Fruit fly (Drosophila melanogaster) ovary, adult (tissue): Measurements from ENCODE around the gene Tsf1.
A peak's percentile ranks its signal among the peaks of the same experiment; 100 is the strongest.

Source experiments
- CG17801 ChIP-seq: fragments of 200-800 bp; optimal IDR thresholded peaks from 2 replicates; lab custom pipeline; 2019; ENCODE audit warnings: missing biosample characterization, mild to moderate bottlenecking, missing genetic modification characterization, moderate library complexity; ENCODE audit not compliant: partially characterized antibody

Gene Tsf1

DNA sequence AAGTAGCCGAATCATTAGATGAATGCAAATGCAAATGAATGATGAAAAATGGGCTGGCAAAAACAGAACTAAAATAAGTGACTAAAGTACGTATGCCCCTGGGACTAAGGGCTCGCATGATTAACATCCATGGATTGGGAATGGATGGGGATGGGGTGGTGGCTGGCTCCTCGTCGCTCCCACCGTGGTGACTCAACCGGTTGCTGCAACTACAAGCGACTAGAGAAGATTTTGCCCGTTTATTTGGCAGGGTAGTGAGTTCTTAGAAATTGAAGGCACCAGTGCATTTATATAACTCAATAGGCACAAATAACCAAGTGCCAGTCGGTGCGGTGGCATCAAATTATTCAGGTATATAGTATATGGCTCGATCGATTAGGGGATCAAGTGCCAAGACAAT lies at the start of gene Tsf1:
Gene Tsf1, plus strand, starts transcription at position 301 of the 400 bp plus-strand sequence.
- TF ChIP-seq CG17801 (GFP tag; lab: Kevin White, UChicago): no peak

DNA sequence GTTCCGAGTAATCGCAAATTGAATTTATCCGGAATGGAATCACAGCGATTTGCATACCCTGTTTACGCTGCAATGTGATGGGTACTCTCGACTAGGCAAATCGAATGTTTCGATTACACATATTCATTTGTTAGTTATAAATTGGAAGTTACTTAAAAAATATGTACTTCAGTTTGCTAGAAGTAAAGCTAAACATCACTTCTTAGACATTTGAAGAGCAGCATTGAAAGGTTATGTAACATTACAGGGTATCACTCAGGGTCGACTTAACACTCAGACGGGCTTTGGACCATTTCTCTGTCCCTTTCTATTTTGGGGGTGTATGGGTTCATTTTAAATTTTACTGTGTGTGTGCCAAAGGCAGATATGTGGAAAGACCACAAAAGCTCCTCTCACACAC lies 45.9 kb upstream of the Tsf1 start:
- TF ChIP-seq CG17801 (GFP tag; lab: Kevin White, UChicago): no peak

DNA sequence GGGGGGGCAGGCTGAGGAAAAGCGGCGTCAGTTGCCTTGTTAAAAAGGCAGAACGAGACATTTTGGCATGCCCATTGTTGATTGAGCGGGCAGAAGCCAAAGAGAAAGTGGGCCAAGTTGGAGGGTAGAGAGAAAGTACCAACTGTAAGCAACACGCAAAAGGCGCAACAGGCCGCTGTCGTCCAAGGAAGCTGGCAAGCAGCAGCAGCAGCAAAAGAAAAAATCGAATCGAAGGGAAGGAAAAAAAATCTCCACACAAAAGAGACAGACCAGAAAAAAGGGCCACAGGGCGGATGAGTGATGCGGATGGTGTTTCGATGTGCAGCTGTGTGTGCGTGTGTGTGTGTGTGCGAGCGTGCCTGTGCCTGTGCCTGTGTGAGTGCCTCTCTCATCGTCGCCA lies 39.2 kb upstream of the Tsf1 start:
- no peak for TF ChIP-seq CG17801 (GFP tag; lab: Kevin White, UChicago)

DNA sequence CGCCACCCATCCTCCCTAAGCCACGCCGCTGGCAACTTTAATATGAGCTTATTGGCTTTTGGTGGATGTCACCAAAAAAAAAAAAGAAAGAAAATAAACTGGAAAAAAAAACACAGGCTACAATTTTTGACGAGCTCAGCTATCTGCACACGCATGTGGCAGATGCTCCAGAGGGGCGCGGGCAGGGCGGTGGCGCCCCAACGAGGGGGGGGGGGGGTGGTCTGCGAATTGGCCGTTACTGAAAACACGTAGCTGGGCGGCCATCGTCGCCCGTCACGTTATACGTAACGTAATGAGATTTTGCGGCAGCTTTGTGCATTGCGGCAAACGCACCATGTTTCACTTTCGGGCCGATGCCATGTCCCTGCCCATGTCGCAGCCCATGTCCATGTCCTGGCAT lies 36.3 kb upstream of the Tsf1 start:
- no peak for TF ChIP-seq CG17801 (GFP tag; lab: Kevin White, UChicago)

DNA sequence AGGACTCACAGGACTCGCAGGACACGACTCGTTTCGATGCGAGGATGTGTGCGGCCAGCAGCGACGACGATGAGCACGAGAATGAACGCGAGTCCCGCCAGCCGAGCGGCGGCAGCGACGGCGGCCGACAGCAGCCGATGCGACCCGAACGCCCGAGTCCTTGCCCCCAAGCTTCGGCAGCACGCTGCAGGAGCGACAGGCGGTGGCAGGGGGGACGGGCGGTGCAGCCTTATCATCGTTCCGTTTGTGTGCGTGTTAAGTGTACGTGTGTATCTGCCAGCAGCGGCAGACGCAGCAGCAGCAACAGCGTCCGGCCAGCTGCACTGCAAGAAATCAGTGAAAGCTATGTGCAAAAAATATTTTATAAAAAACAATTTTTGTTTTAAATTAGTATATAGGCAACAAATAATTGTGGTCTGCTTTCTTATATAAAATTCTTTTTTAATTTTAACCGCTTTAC lies 30.7 kb upstream of the Tsf1 start, which contains the start of gene kairos:
Gene kairos, minus strand, starts transcription at position 51 of the 460 bp plus-strand sequence.
- TF ChIP-seq CG17801 (GFP tag; lab: Kevin White, UChicago): no peak

DNA sequence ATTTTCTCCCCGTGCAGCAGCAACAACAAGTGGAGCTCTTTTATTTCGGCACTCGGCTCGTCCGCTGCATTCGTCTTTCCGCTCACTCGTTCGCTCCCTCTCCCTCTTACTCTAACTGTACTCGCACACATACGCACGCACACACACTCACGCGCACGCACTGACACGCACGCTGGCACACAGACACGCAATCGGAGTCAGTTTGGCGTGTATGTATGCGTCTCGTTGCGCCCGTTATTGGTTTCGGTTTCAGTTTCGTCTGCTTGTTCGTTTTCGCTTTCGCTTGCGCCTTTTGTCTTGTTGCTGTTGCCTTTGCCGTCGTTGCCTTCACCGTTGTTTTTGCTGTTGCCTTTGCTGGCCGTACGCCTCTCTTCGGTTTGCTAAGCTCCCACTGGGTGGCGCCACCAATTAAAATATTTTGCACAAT lies 29.1 kb upstream of the Tsf1 start:
- no peak for TF ChIP-seq CG17801 (GFP tag; lab: Kevin White, UChicago)

DNA sequence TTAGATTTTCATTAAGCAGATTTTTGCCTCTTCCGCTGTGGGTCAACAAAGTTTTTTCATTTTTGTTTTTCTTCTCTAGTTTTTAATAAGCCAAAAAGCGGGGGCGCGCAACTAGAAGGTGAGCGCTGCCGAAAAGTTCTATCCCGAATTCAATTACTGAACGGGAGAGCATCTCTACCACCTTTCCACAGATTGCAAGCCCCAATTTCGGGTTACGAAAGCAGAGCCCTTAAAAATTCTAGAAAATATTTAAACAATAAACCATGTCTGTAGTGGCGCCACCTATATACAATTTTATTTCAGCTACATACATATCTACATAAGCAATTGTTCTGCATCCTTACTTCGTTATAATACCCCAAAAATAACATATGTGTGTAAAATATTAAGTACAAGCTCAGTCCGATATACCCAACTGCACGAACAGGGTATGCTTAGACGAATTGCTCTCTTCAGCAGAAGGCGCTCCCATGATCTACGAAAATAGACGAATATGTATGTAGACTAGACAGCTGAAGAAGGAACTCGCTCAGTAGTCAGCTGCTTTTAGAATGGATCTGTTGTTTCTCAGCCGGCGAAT lies 28.4 kb upstream of the Tsf1 start, which contains the start of gene CG6106:
Gene CG6106, plus strand, starts transcription at position 530 of the 580 bp plus-strand sequence.
- TF ChIP-seq CG17801 (GFP tag; lab: Kevin White, UChicago): no peak

DNA sequence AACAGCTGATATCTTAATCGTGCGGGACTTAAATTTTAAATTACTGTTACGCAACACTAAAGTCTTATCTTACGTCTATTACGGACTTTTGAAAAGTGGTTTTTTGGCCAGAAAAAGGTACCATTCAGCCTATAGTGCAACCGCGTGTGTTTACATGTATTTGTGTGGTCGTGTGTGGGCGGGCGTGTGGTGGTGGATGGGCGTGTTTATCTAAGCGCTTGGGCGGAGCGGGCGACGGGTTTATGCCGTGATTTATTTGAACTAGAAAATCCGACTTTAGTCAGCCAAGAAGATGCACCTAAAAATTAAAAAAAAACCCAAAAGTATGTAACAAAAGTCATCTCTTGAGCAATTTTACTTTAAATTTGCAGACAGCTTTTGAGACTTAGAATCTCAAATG lies 23.5 kb upstream of the Tsf1 start:
- no peak for TF ChIP-seq CG17801 (GFP tag; lab: Kevin White, UChicago)

DNA sequence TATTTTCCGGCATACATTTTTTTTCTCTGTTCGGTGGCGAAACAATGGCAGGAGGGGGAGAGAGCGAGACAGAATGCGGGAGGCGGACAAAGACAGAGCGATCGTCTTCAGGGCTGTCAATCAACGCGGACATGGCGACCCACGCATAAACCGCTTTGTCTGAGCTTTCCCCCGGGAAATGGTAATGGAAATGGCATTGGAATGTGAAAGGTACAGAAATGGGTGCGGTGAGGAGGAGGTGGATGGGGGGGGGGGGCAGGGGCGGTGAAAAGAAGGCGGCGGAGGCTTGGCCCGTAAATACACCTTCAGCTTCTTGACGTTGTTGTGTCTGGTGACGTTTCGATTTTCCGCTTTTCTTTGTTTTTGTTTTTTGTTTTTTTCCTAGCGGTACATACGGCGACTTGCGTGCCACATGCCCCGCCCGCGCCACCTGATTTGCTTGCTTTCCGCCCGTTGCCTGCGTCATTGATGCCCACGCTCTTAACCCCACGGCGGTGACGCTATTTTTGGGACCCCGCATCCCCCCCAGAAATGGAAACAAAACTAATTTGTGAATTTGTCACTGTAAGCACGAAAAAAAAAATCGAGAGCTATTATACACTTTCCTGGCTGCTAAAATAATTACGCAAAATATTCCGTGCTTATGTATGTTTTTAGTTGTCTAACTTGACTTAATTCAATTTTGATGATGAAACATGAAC lies 22.7 kb upstream of the Tsf1 start:
- TF ChIP-seq CG17801 (GFP tag; lab: Kevin White, UChicago): no peak

DNA sequence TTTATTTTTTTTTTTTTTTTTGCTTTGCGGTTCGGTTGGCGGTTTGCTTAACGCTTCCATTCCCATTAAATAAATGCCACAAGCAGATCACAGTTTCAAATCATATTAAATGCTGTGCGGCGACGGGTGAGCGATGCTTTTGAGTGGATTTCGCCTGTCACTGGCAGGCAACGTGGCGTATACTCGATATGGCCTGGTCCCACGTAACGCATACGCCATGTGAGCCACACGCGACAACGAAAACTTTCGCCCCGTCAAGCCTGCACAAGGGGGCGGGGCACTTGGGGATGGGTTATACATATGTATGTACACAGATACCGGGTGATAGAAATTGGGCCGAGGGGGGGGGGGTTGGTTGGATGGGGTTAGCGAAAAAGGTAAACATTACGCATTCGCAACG lies 21.9 kb upstream of the Tsf1 start:
- TF ChIP-seq CG17801 (GFP tag; lab: Kevin White, UChicago): no peak

DNA sequence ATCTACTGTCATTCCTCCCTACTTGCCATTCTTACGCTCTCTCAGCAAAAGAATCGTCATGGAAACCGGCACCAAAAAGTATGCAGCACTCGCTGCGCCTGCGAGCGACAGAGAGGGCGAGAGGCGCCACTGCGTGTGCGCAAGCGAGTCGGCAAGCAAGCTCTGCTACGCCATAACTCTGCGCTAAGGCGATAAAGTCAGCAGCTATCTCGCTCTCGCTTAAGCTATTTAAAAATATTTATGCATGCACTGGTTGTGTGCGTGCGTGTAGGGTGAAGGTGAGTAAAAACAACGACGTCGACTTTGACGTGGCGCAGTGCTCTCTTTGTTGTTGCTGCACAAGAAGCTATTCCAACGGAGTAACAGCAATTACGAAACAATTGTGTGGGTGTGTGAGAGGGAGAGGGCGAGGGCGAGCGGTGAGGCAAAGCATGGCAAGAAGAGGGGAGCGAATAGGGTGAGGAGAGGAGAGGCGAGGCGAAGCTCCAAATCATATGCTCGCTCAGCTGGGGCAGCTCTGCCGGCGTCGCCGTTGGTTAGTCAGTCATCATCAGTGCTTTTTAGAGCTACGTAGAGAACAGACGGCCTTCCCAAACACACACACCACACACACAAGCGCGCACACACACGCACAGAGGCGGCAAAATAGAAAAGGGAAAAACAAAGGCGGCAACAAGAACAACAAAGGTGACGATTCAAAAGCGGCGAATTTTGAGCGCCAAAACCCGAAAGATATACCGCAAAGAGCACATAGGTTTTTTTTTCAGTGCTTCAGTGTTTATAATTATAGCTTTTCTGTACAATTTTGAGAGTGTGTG lies 20.6 kb upstream of the Tsf1 start, which contains the start of gene CrebB:
Gene CrebB, plus strand, starts transcription at position 325 of the 818 bp plus-strand sequence.
- no peak for TF ChIP-seq CG17801 (GFP tag; lab: Kevin White, UChicago)

DNA sequence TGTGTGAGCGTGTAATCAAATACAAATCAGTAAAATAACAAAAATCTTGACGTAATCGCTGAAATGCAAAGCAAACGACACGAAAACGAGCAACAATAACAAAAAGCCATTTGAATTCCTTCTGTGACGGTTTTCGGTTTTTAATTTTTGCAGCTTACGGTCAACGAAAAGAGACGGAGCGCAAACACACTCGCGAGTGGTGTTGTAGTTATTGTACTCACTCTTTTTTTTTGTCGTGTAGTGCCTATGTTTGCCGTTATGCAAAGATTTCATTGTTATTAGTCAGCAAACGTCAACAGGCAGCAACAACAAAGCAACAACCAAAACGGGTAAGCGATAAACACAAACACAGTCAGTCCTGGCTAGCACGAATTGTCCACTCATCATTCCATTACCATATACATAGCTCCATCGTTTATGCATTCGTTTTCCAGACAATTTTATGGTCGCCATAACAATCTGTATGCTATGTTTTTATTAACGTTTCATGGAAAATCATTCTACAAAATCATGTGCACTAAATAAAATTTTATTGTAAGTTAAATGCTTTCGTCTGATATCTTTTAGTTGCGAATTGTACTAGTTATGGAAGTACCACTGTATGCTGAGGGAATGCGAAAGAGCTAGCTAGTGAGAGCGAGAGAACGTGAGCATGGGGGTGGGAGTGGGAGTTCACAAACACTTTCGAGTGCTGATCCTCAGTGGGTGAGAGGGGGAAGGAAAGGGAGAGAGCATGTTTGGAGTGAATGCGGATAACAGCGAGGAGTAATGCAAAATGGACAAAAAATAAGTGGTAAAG lies 19.8 kb upstream of the Tsf1 start:
- peak; percentile 94 for TF ChIP-seq CG17801 (GFP tag; lab: Kevin White, UChicago)

DNA sequence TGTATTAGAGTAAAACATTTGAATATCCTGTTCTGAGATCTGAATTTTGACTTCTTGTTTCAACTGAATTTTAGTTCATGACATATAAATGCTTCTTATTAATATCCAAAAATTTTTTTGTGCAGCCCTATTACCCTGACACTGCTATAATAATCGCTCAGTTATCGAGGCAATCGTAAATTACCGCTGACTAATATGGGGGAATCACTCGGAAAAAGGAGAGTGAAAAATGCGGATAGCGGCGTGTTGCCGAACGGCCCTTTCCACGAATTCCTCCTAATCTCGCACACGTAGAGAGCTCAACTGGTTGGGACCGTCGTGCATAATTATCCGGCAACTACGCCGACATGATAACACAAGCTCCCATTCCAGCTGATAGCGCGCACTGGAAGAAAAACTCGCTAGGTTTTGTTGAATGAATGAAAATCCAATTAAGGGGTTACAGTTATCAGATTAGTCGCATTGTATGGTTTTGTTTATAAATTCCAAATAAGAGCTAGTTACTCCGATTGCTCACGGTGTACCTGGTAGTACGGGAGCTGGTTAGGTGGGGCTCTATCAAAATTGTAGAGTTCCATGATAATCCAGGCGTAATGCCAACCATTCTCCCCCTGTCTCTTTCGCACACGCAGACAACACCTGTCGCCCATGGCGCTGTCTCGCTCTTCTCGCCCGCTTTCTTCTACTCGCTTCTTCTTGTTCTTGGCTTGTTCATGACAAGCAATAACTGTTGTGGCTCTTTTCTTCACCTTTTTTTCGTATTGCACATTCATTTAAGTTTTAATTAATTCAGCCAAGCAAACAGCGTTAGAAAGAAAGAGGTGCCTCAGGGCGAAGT lies 18.9 kb upstream of the Tsf1 start:
- TF ChIP-seq CG17801 (GFP tag; lab: Kevin White, UChicago): no peak

DNA sequence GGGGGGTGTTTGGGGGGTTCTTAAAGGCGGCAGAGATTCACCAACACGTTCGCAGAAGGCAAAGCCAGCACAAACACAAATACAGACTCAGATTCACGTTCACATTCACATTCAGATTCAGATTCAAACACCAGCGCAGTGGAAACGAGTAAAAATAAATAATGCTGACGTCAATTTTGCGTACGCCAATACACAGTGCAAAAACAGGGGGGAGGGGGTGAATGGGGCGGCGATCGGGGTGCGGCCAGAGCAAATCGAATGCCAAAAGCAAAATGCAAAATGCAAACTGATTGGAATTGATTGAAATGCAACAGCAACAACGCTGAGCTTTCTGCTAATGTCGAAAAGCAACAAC lies 18.3 kb upstream of the Tsf1 start:
- TF ChIP-seq CG17801 (GFP tag; lab: Kevin White, UChicago): peak; percentile 30
